Worm (Caenorhabditis elegans) whole organism, mixed stage, embryonic: ENCODE data around the gene F09F9.1.

Experiments
- M03D4.4 ChIP-seq: sonication (generic microtip); optimal IDR thresholded peaks from 2 replicates; lab custom pipeline; 2017; ENCODE audit warnings: mild to moderate bottlenecking, missing genetic modification characterization, missing compliant biosample characterization
- blmp-1 ChIP-seq: fragments of 150-350 bp; optimal IDR thresholded peaks from 2 replicates; lab custom pipeline; 2014; ENCODE audit warnings: missing biosample characterization, missing genetic modification characterization
- ceh-39 ChIP-seq: fragments of 150-350 bp; optimal IDR thresholded peaks from 2 replicates; lab custom pipeline; 2014; ENCODE audit warnings: missing biosample characterization, missing genetic modification characterization
- ceh-83 ChIP-seq: fragments of 200-800 bp; sonication (Bioruptor generic); optimal IDR thresholded peaks from 2 replicates; lab custom pipeline; 2018; ENCODE audit warnings: mild to moderate bottlenecking, missing genetic modification characterization, missing compliant biosample characterization
- ces-1 ChIP-seq: fragments of 150-350 bp; optimal IDR thresholded peaks from 2 replicates; lab custom pipeline; 2014; ENCODE audit warnings: missing biosample characterization, missing genetic modification reagents, missing genetic modification characterization
- drap-1 ChIP-seq: fragments of 200-800 bp; sonication (Bioruptor generic); optimal IDR thresholded peaks from 3 replicates; lab custom pipeline; 2018; ENCODE audit warnings: mild to moderate bottlenecking, missing genetic modification characterization, missing compliant biosample characterization
- elt-1 ChIP-seq: sonication (generic microtip); optimal IDR thresholded peaks from 2 replicates; lab custom pipeline; 2017; ENCODE audit warnings: missing genetic modification characterization, mild to moderate bottlenecking, missing compliant biosample characterization, antibody characterized with exemption, moderate library complexity, borderline replicate concordance; ENCODE audit not compliant: insufficient read depth
- hlh-1 ChIP-seq: fragments of 150-350 bp; optimal IDR thresholded peaks from 2 replicates; lab custom pipeline; 2014; ENCODE audit warnings: missing biosample characterization, missing genetic modification reagents, missing genetic modification characterization
- lin-13 ChIP-seq: fragments of 150-350 bp; optimal IDR thresholded peaks from 2 replicates; lab custom pipeline; 2014; ENCODE audit warnings: missing biosample characterization, missing genetic modification characterization
- mls-2 ChIP-seq: sonication (generic microtip); optimal IDR thresholded peaks from 2 replicates; lab custom pipeline; 2016; ENCODE audit warnings: mild to moderate bottlenecking, missing genetic modification characterization, moderate library complexity, missing compliant biosample characterization
- nhr-12 ChIP-seq: fragments of 150-350 bp; optimal IDR thresholded peaks from 2 replicates; lab custom pipeline; 2014; ENCODE audit warnings: missing biosample characterization, missing genetic modification characterization
- nhr-2 ChIP-seq: fragments of 150-350 bp; optimal IDR thresholded peaks from 2 replicates; lab custom pipeline; 2014; ENCODE audit warnings: missing biosample characterization, missing genetic modification characterization
- nhr-76 ChIP-seq: sonication (generic microtip); optimal IDR thresholded peaks from 2 replicates; lab custom pipeline; 2017; ENCODE audit warnings: missing biosample characterization, missing genetic modification characterization
- pha-4 ChIP-seq: fragments of 150-350 bp; optimal IDR thresholded peaks from 2 replicates; lab custom pipeline; 2018; ENCODE audit warnings: missing biosample characterization, missing genetic modification reagents, missing genetic modification characterization
- snpc-4 ChIP-seq: fragments of 150-350 bp; optimal IDR thresholded peaks from 2 replicates; lab custom pipeline; 2014; ENCODE audit warnings: missing biosample characterization, missing genetic modification characterization
- tbx-8 ChIP-seq: fragments of 200-800 bp; sonication (Bioruptor generic); optimal IDR thresholded peaks from 2 replicates; lab custom pipeline; 2018; ENCODE audit warnings: mild to moderate bottlenecking, missing genetic modification characterization, moderate library complexity, missing compliant biosample characterization
- unc-120 ChIP-seq: sonication (generic microtip); optimal IDR thresholded peaks from 2 replicates; lab custom pipeline; 2017; ENCODE audit warnings: missing genetic modification characterization, missing compliant biosample characterization; ENCODE audit not compliant: poor library complexity, severe bottlenecking
- unc-39 ChIP-seq: fragments of 150-350 bp; optimal IDR thresholded peaks from 2 replicates; lab custom pipeline; 2014; ENCODE audit warnings: missing biosample characterization, missing genetic modification characterization
- unc-62 ChIP-seq: fragments of 150-350 bp; optimal IDR thresholded peaks from 2 replicates; lab custom pipeline; 2014; ENCODE audit warnings: missing biosample characterization, missing genetic modification reagents, missing genetic modification characterization

Gene F09F9.1

DNA sequence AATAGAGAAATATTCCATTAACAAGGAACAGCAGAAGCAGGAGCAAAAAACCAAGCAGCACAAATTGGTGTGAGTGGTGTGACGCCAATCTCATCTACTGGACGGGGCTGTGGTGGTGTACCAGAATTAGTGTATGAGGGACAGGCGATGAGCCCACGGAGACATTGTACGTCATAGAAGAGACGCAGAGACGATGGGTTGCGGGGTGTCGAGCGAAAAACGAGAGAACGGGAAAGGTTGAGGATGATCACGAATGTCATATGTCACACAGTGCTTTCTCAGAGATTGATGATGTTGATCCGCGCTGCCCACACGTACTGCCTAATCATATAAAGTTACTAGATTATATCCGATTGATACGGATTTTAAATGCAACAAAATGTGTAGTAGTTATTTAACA is 42.8 kb downstream of the F09F9.1 start:
- TF ChIP-seq ceh-39 (no peak), unc-62 (peak; percentile 95), nhr-2 (peak; percentile 16), pha-4 (tag; lab: Kevin White, UChicago) (no peak), hlh-1 (tag; lab: Kevin White, UChicago) (peak; percentile 89), drap-1 (GFP tag; lab: Kevin White, UChicago) (peak; percentile 32), mls-2 (peak; percentile 5), unc-39 (tag; lab: Kevin White, UChicago) (no peak), unc-120 (peak; percentile 29), blmp-1 (no peak), ces-1 (peak; percentile 30)

DNA sequence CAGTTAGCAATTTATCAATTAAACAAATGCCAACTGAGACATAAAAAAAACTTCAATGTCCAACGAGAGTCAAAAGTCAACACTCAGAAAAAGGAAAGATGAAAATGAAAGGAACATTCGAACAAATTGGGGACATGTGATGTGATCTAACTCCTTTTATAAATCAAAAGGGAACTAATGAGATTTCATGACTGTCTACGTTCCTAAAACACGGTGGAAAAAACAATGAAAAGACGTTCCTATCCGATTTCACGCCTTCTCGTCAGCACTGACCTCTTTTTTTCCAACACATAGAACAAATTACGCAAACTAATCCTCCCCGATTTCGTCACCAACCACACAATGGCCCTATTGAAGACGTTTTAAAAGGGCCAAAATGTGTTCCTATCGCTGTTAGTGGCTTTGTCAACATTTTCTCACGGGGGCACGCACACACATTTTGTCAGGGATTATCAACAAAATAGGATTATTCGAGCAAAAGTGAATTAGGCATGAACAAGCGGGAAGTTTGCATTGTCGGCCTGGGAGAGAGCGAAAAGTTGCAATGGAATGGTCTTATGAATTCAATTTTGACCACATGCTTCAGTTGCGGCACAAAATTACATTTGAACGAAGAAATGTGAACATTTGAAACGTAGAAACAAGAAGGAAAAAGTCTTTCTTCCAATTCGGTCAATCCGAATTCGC is 44.2 kb downstream of the F09F9.1 start:
- TF ChIP-seq ces-1 (peak; percentile 90), nhr-12 (tag; lab: Kevin White, UChicago) (no peak)
- TF ChIP-seq, all 35 proteins: peak for 1

DNA sequence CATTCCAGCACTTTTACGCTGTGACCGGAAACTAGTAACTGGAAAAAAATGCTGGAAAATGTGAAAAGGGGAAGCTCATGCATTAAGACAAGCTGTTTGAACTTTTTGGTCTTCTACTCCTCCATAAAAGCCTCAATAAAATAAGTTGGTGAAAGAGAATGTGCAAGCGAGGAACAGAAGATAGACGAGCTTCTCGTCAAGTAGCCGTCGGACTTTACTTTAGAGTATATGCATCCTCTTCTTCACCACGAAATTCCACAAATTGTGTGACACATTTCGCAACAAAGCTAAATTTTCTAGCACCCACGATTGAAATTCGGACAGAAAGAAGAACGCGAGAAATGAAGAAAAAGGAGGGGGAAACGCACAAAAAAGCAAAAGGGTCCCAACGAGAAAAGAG is 44.8 kb downstream of the F09F9.1 start:
- TF ChIP-seq elt-1 (tag; lab: Kevin White, UChicago): no peak
- no peak for TF ChIP-seq ceh-83 (GFP tag; lab: Kevin White, UChicago)
- TF ChIP-seq snpc-4: no peak
- TF ChIP-seq lin-13 (tag; lab: Kevin White, UChicago): no peak
- TF ChIP-seq blmp-1: no peak

DNA sequence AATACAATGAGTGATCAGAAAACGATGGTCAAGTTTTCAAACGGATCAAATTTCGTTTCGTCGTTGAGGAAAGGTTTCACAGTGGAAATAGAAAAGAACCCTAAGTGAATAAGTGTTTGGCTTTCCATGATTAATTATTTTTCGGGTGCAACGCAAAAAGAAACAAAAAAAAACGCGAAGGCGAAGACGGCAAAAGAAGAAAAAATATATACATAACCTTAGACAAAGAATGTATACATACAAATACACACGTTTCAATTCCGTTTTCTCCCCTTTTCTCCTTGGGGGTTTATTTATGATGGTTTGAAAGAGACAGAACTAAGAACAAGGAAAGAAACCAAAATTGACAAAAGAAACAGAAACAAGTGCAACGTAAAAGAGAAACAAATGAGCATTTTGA is 46.8 kb downstream of the F09F9.1 start:
- no peak for TF ChIP-seq M03D4.4 (tag; lab: Kevin White, UChicago)
- TF ChIP-seq nhr-76 (tag; lab: Kevin White, UChicago): no peak
- no peak for TF ChIP-seq tbx-8 (GFP tag; lab: Kevin White, UChicago)
- no peak for TF ChIP-seq hlh-1 (tag; lab: Kevin White, UChicago)

DNA sequence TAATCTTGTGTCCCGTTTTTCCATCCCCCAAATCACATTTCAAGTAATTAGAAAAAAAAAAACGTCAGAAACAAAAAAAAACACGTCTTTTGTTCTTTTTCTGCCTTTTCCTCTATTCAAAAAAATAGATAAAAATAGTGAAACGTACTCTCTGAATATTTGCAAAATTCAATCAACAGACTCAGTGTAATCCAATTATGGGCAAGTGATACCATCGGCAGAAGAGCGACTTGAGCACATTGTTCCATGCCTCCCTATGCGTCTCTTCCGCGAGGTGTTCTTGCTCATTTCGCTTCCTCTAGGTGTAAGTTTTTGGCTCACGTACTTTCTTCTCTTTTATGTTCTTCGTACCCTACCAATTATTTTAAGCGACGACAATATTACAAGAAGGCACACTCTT is 48.3 kb downstream of the F09F9.1 start, which contains the start of gene ZK470.1:
ZK470.1 (plus strand) TSS at position 301 of the 400 bp plus-strand sequence.
- TF ChIP-seq snpc-4 (no peak), ces-1 (peak; percentile 47)
- TF ChIP-seq, all 35 proteins: peak for 1
